Worm (Caenorhabditis elegans) whole organism, young adult: ENCODE measurements around the gene brap-2.
A peak's percentile ranks its signal among the peaks of the same experiment; 100 is the strongest.

Experiments used
- B0336.3 ChIP-seq: fragments of 200-800 bp; sonication (Bioruptor generic); IDR thresholded peaks from 2 replicates; pipeline ENCODE4 v1.3.6; 2022; ENCODE audit warnings: missing genetic modification characterization, missing compliant biosample characterization
- C06A6.2 ChIP-seq: fragments of 200-800 bp; sonication (Bioruptor generic); conservative IDR thresholded peaks from 2 replicates; pipeline ENCODE4 v1.3.6; 2022; ENCODE audit warnings: missing genetic modification characterization, missing compliant biosample characterization
- C17E4.6 ChIP-seq: fragments of 200-800 bp; sonication (Bioruptor generic); IDR thresholded peaks from 2 replicates; pipeline ENCODE4 v1.3.6; 2022; ENCODE audit warnings: missing genetic modification reagents, missing genetic modification characterization, missing compliant biosample characterization
- D2030.7 ChIP-seq: fragments of 200-800 bp; sonication (Bioruptor generic); IDR thresholded peaks from 2 replicates; pipeline ENCODE4 v1.3.6; 2022; ENCODE audit warnings: missing genetic modification reagents, missing genetic modification characterization, missing compliant biosample characterization
- F22D6.2 ChIP-seq: sonication (generic microtip); optimal IDR thresholded peaks from 2 replicates; lab custom pipeline; 2016; ENCODE audit warnings: mild to moderate bottlenecking, missing genetic modification characterization, missing compliant biosample characterization
- F23B12.7 ChIP-seq: sonication (generic microtip); optimal IDR thresholded peaks from 2 replicates; lab custom pipeline; 2017; ENCODE audit warnings: missing genetic modification characterization, mild to moderate bottlenecking, missing compliant biosample characterization, antibody characterized with exemption, moderate library complexity; ENCODE audit not compliant: insufficient read depth
- F37B4.10 ChIP-seq: fragments of 200-800 bp; sonication (Bioruptor generic); IDR thresholded peaks from 2 replicates; pipeline ENCODE4 v1.3.6; 2022; ENCODE audit warnings: missing genetic modification characterization, missing compliant biosample characterization
- F52B5.7 ChIP-seq: sonication (generic microtip); optimal IDR thresholded peaks from 2 replicates; lab custom pipeline; 2016; ENCODE audit warnings: mild to moderate bottlenecking, missing genetic modification characterization, missing compliant biosample characterization
- F55B11.4 ChIP-seq: sonication (generic microtip); optimal IDR thresholded peaks from 2 replicates; lab custom pipeline; 2016; ENCODE audit warnings: missing compliant biosample characterization, missing genetic modification characterization, borderline replicate concordance; ENCODE audit not compliant: insufficient read depth
- K12H6.12 ChIP-seq: fragments of 200-800 bp; sonication (Bioruptor generic); optimal IDR thresholded peaks from 2 replicates; lab custom pipeline; 2018; ENCODE audit warnings: mild to moderate bottlenecking, missing genetic modification characterization, missing compliant biosample characterization
- Y95B8A.8 ChIP-seq: fragments of 200-800 bp; sonication (Bioruptor generic); IDR thresholded peaks from 2 replicates; pipeline ENCODE4 v1.3.6; 2022; ENCODE audit warnings: missing genetic modification reagents, missing genetic modification characterization, missing compliant biosample characterization
- ama-1 ChIP-seq, 3 experiments: fragments of 150-350 bp in 1 of 3; sonication (generic microtip) in 2 of 3; optimal IDR thresholded peaks; 2 replicates each; lab custom pipeline; 2014 to 2018; ENCODE audit warnings: missing biosample characterization in 2 of 3, missing genetic modification characterization in 2 of 3, missing genetic modification reagents in 2 of 3
- aptf-2 ChIP-seq: fragments of 200-800 bp; sonication (Bioruptor generic); conservative IDR thresholded peaks from 2 replicates; pipeline ENCODE4 v1.3.6; 2022; ENCODE audit warnings: missing genetic modification reagents, missing genetic modification characterization, missing compliant biosample characterization
- athp-1 ChIP-seq: sonication (generic microtip); optimal IDR thresholded peaks from 2 replicates; lab custom pipeline; 2017; ENCODE audit warnings: mild to moderate bottlenecking, missing genetic modification characterization, missing compliant biosample characterization
- attf-5 ChIP-seq: fragments of 200-800 bp; sonication (Bioruptor generic); optimal IDR thresholded peaks from 2 replicates; lab custom pipeline; 2018; ENCODE audit warnings: mild to moderate bottlenecking, missing genetic modification characterization, missing compliant biosample characterization
- bed-1 ChIP-seq: fragments of 200-800 bp; sonication (Bioruptor generic); IDR thresholded peaks from 2 replicates; pipeline ENCODE4 v1.3.6; 2022; ENCODE audit warnings: missing genetic modification reagents, missing genetic modification characterization, missing compliant biosample characterization
- cebp-1 ChIP-seq, 2 experiments: fragments of 200-800 bp in 1 of 2; sonication (Bioruptor generic) in 1 of 2; sonication (generic microtip) in 1 of 2; IDR thresholded peaks in 1 of 2; optimal IDR thresholded peaks in 1 of 2; 2 replicates each; pipeline versions ENCODE4 v1.3.6 to Lab custom; 2017 to 2022; ENCODE audit warnings: missing compliant biosample characterization in 2 of 2, missing genetic modification characterization in 2 of 2, mild to moderate bottlenecking in 1 of 2, missing genetic modification reagents in 1 of 2, moderate library complexity in 1 of 2
- ceh-58 ChIP-seq: fragments of 200-800 bp; sonication (Bioruptor generic); IDR thresholded peaks from 2 replicates; pipeline ENCODE4 v1.3.6; 2022; ENCODE audit warnings: missing genetic modification characterization, missing compliant biosample characterization
- ceh-79 ChIP-seq: sonication (generic microtip); optimal IDR thresholded peaks from 2 replicates; lab custom pipeline; 2017; ENCODE audit warnings: mild to moderate bottlenecking, missing genetic modification characterization, missing compliant biosample characterization
- die-1 ChIP-seq: sonication (generic microtip); optimal IDR thresholded peaks from 2 replicates; lab custom pipeline; 2016; ENCODE audit warnings: missing genotype, mild to moderate bottlenecking, missing genetic modification characterization, missing compliant biosample characterization
- egl-18 ChIP-seq: fragments of 200-800 bp; sonication (Bioruptor generic); IDR thresholded peaks from 2 replicates; pipeline ENCODE4 v1.3.6; 2022; ENCODE audit warnings: missing genetic modification reagents, missing genetic modification characterization, missing compliant biosample characterization
- egl-44 ChIP-seq: fragments of 200-800 bp; sonication (Bioruptor generic); IDR thresholded peaks from 2 replicates; pipeline ENCODE4 v1.3.6; 2022; ENCODE audit warnings: missing genetic modification reagents, missing genetic modification characterization, missing compliant biosample characterization
- hmg-1.2 ChIP-seq: fragments of 200-800 bp; sonication (Bioruptor generic); IDR thresholded peaks from 2 replicates; pipeline ENCODE4 v1.3.6; 2022; ENCODE audit warnings: missing genetic modification reagents, missing genetic modification characterization, missing compliant biosample characterization
- hrde-1 ChIP-seq: sonication (generic microtip); optimal IDR thresholded peaks from 2 replicates; lab custom pipeline; 2016; ENCODE audit warnings: missing genetic modification characterization, mild to moderate bottlenecking, missing compliant biosample characterization, moderate library complexity, missing genotype, missing genetic modification reagents, borderline replicate concordance
- hsf-1 ChIP-seq: fragments of 200-800 bp; sonication (Bioruptor generic); IDR thresholded peaks from 2 replicates; pipeline ENCODE4 v1.3.6; 2022; ENCODE audit warnings: missing genetic modification reagents, missing genetic modification characterization, missing compliant biosample characterization
- lin-26 ChIP-seq: fragments of 200-800 bp; sonication (Bioruptor generic); IDR thresholded peaks from 2 replicates; pipeline ENCODE4 v1.3.6; 2022; ENCODE audit warnings: missing genetic modification reagents, missing genetic modification characterization, missing compliant biosample characterization
- lin-35 ChIP-seq, 3 experiments: fragments of 150-350 bp in 2 of 3; sonication (generic microtip) in 1 of 3; optimal IDR thresholded peaks; 2 replicates each; lab custom pipeline; 2014 to 2018; ENCODE audit warnings: missing biosample characterization in 3 of 3, missing genetic modification characterization in 3 of 3, missing genetic modification reagents in 3 of 3
- lin-54 ChIP-seq: fragments of 200-800 bp; sonication (Bioruptor generic); optimal IDR thresholded peaks from 2 replicates; lab custom pipeline; 2018; ENCODE audit warnings: mild to moderate bottlenecking, missing genetic modification characterization, missing compliant biosample characterization
- lsy-27 ChIP-seq: sonication (generic microtip); optimal IDR thresholded peaks from 2 replicates; lab custom pipeline; 2017; ENCODE audit warnings: missing genetic modification characterization, mild to moderate bottlenecking, missing compliant biosample characterization, antibody characterized with exemption, missing genotype, borderline replicate concordance; ENCODE audit not compliant: insufficient read depth
- madf-10 ChIP-seq: sonication (generic microtip); optimal IDR thresholded peaks from 2 replicates; lab custom pipeline; 2016; ENCODE audit warnings: mild to moderate bottlenecking, missing genetic modification characterization, missing compliant biosample characterization
- mes-4 ChIP-seq: sonication (generic microtip); optimal IDR thresholded peaks from 2 replicates; lab custom pipeline; 2016; ENCODE audit warnings: missing genotype, missing genetic modification characterization, missing compliant biosample characterization
- nhr-179 ChIP-seq: sonication (generic microtip); optimal IDR thresholded peaks from 2 replicates; lab custom pipeline; 2016; ENCODE audit warnings: mild to moderate bottlenecking, missing genetic modification characterization, missing compliant biosample characterization
- pbrm-1 ChIP-seq: fragments of 200-800 bp; sonication (Bioruptor generic); IDR thresholded peaks from 2 replicates; pipeline ENCODE4 v1.3.6; 2022; ENCODE audit warnings: missing genetic modification reagents, missing genetic modification characterization, missing compliant biosample characterization
- rpc-1 ChIP-seq, 2 experiments: fragments of 150-350 bp in 1 of 2; sonication (generic microtip) in 1 of 2; optimal IDR thresholded peaks; 2 replicates each; lab custom pipeline; 2014 to 2018; ENCODE audit warnings: missing biosample characterization in 1 of 2, missing genetic modification characterization in 1 of 2, missing genetic modification reagents in 1 of 2, missing genotype in 1 of 2
- snpc-1.3 ChIP-seq: sonication (generic microtip); optimal IDR thresholded peaks from 2 replicates; lab custom pipeline; 2017; ENCODE audit warnings: missing genetic modification characterization, mild to moderate bottlenecking, missing compliant biosample characterization, antibody characterized with exemption, moderate library complexity, missing genotype, missing genetic modification reagents; ENCODE audit not compliant: insufficient read depth
- snpc-3.4 ChIP-seq: sonication (generic microtip); optimal IDR thresholded peaks from 2 replicates; lab custom pipeline; 2017; ENCODE audit warnings: missing genetic modification characterization, mild to moderate bottlenecking, missing compliant biosample characterization, antibody characterized with exemption, moderate library complexity, missing genotype, missing genetic modification reagents
- snpc-4 ChIP-seq, 5 experiments: fragments of 150-350 bp in 1 of 5; sonication (generic microtip) in 4 of 5; optimal IDR thresholded peaks; 2 replicates each; lab custom pipeline; 2014 to 2018; ENCODE audit warnings: missing genetic modification characterization in 5 of 5, missing biosample characterization in 3 of 5, antibody characterized with exemption in 2 of 5, mild to moderate bottlenecking in 2 of 5, missing compliant biosample characterization in 2 of 5, missing genotype in 2 of 5, moderate library complexity in 2 of 5, missing genetic modification reagents in 1 of 5
- tbp1 ChIP-seq: fragments of 200-800 bp; sonication (Bioruptor generic); optimal IDR thresholded peaks from 2 replicates; lab custom pipeline; 2018; ENCODE audit warnings: mild to moderate bottlenecking, missing genetic modification characterization, missing compliant biosample characterization
- tlf-1 ChIP-seq: fragments of 200-800 bp; sonication (Bioruptor generic); optimal IDR thresholded peaks from 2 replicates; lab custom pipeline; 2018; ENCODE audit warnings: mild to moderate bottlenecking, missing genetic modification characterization, missing compliant biosample characterization
- ztf-28 ChIP-seq: fragments of 200-800 bp; sonication (Bioruptor generic); IDR thresholded peaks from 2 replicates; pipeline ENCODE4 v1.3.6; 2022; ENCODE audit warnings: missing genetic modification reagents, missing genetic modification characterization, missing compliant biosample characterization
- ztf-6 ChIP-seq: fragments of 200-800 bp; sonication (Bioruptor generic); IDR thresholded peaks from 2 replicates; pipeline ENCODE4 v1.3.6; 2022; ENCODE audit warnings: missing genetic modification reagents, missing genetic modification characterization, missing compliant biosample characterization

The brap-2 gene

ce11 chrII:5358137-5358745 is 34.7 kb downstream of the brap-2 start, which contains the start of the genes F09E5.11 and bmy-1 (continued):
- TF ChIP-seq ztf-6 (GFP tag; lab: Robert Waterston, UW) (peak; percentile 30; the same call in 1 of the 2 replicates), egl-44 (GFP tag; lab: Robert Waterston, UW) (peak; percentile 72; the same call in 1 of the 2 replicates), lsy-27 (tag; lab: Kevin White, UChicago) (no peak)

DNA sequence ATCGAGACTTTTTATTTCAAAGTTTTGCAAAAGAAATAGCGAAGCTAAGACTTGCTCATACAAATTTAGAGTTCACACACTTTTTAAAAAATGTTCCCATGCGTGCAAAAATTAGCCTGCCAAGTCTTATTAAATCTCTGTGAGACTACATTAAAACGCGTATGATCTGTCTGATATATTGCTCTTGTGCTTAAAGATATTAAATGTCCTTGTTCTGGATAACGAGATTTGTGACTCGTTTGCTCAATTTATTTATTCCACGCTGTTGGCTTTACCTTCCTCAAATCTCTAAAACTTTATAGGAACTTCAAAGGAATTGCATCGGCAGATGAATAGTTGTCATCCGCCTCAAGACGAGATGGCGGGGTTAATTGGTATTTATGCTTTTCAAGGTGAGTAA is 37.6 kb downstream of the brap-2 start, which contains the start of gene srg-69:
Gene srg-69 (plus strand): TSS at position 301 of the 400 bp plus-strand sequence.
- TF ChIP-seq cebp-1 (GFP tag; IDR thresholded peaks at IDR 0.05; lab: Robert Waterston, UW) (no peak), cebp-1 (tag; optimal IDR thresholded peaks at IDR 0.05; lab: Kevin White, UChicago) (no peak), aptf-2 (GFP tag; lab: Robert Waterston, UW) (no peak), snpc-3.4 (no peak), athp-1 (no peak), pbrm-1 (GFP tag; lab: Robert Waterston, UW) (no peak), C06A6.2 (no peak), madf-10 (tag; lab: Kevin White, UChicago) (no peak), F37B4.10 (GFP tag; lab: Robert Waterston, UW) (no peak), lin-35 (GFP tag; optimal IDR thresholded peaks at IDR 0.05; lab: Kevin White, UChicago) (no peak), bed-1 (no peak), egl-18 (no peak), ztf-28 (GFP tag; lab: Robert Waterston, UW) (no peak), hrde-1 (tag; lab: Kevin White, UChicago) (no peak), hmg-1.2 (GFP tag; lab: Robert Waterston, UW) (no peak)

DNA sequence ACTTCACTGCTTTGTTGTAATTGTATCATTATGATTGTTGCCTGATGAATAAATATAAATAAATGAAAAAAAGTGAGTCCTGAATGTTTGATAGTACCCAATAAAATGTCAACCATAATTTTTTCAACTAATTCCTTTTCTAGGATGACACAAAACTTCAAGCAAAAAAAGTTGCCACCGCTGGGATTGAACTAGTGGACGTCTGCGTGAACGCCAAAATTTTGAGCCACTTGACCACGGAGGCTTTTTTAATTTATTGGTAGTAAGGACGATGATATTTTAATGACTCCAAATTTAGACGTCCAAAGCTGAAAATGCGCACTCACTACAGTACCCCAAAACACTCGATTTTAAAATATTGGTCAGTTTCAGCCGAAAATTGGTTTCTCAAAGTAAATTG is 39.3 kb downstream of the brap-2 start:
- TF ChIP-seq F52B5.7 (tag; lab: Kevin White, UChicago) (peak; percentile 92), snpc-4 (GFP tag; optimal IDR thresholded peaks at IDR 0.05; lab: Kevin White, UChicago) (peak; percentile 8), snpc-4 (tag; optimal IDR thresholded peaks at IDR 0.05; lab: Kevin White, UChicago) (peak in 3 of 4 experiments; percentile 38 to 52 (median 49)), hrde-1 (tag; lab: Kevin White, UChicago) (peak; percentile 85), C17E4.6 (GFP tag; lab: Robert Waterston, UW) (no peak), tbp1 (GFP tag; lab: Kevin White, UChicago) (peak; percentile 91), Y95B8A.8 (GFP tag; lab: Robert Waterston, UW) (0 out of 2 replicates have a peak, but pooled peaks have one; percentile 75), tlf-1 (GFP tag; lab: Kevin White, UChicago) (peak; percentile 10), athp-1 (peak; percentile 89), nhr-179 (tag; lab: Kevin White, UChicago) (peak; percentile 43), ama-1 (optimal IDR thresholded peaks at IDR 0.05; lab: Kevin White, UChicago) (no peak), ama-1 (GFP tag; optimal IDR thresholded peaks at IDR 0.05; lab: Kevin White, UChicago) (peak; percentile 48 to 64), K12H6.12 (tag; lab: Kevin White, UChicago) (no peak), die-1 (tag; lab: Kevin White, UChicago) (peak; percentile 88), rpc-1 (optimal IDR thresholded peaks at IDR 0.05; lab: Kevin White, UChicago) (peak; percentile 76), rpc-1 (tag; optimal IDR thresholded peaks at IDR 0.05; lab: Kevin White, UChicago) (peak; percentile 93), ceh-58 (peak; percentile 92), snpc-1.3 (tag; lab: Kevin White, UChicago) (peak; percentile 68), attf-5 (GFP tag; lab: Kevin White, UChicago) (peak; percentile 65), hsf-1 (peak; percentile 64), lin-54 (peak; percentile 71), F23B12.7 (tag; lab: Kevin White, UChicago) (peak; percentile 37), B0336.3 (peak; percentile 93), F22D6.2 (tag; lab: Kevin White, UChicago) (peak; percentile 40), lin-26 (GFP tag; lab: Robert Waterston, UW) (peak; percentile 96), ceh-79 (tag; lab: Kevin White, UChicago) (peak; percentile 78), F55B11.4 (tag; lab: Kevin White, UChicago) (no peak), D2030.7 (GFP tag; lab: Robert Waterston, UW) (peak; percentile 37; the same call in 1 of the 2 replicates), C06A6.2 (peak; percentile 50; the same call in 1 of the 2 replicates), mes-4 (peak; percentile 78)
